Fruit fly (Drosophila melanogaster) Kc167 (cell line): ENCODE results near the gene PH4alphaNE3.

Source experiments
- Myc ChIP-seq: fragments of >200 bp; optimal IDR thresholded peaks from 2 replicates; lab custom pipeline; 2017; ENCODE audit warnings: missing external identifiers
- Sin3A ChIP-seq: fragments of >200 bp; optimal IDR thresholded peaks from 2 replicates; lab custom pipeline; 2018; ENCODE audit warnings: missing external identifiers
- h ChIP-seq: fragments of >200 bp; optimal IDR thresholded peaks from 3 replicates; lab custom pipeline; 2018; ENCODE audit warnings: missing external identifiers
- insv ChIP-seq: fragments of >200 bp; optimal IDR thresholded peaks from 3 replicates; lab custom pipeline; 2018; ENCODE audit warnings: missing external identifiers
- psq ChIP-seq: fragments of >200 bp; optimal IDR thresholded peaks from 2 replicates; lab custom pipeline; 2017; ENCODE audit warnings: missing external identifiers
- ttk ChIP-seq: sonication (Bioruptor generic); optimal IDR thresholded peaks from 2 replicates; lab custom pipeline; 2017; ENCODE audit warnings: missing external identifiers

Gene PH4alphaNE3

DNA sequence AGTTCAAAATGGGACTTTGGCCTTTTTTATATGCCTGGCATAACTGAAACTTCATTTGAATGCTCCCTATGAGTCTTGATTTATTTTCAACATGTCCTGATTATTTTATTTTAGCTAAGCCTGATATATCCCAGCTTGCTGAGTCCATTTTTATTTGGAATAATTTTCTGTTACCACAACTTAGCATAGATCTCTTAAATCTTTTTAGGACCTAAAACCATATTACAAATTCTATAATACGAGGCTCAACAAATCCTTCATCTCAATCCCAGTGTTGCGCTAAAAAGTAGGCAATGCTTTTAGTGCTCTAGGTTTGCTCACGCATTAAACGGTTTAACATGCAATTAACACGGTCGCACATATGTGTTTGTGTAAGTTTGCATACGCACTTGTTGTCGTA lies 17.8 kb downstream of the PH4alphaNE3 start, which contains the start of gene CG44954:
TSS of gene CG44954 (minus strand) at position 101 of the 400 bp plus-strand sequence.
- TF ChIP-seq Sin3A (no peak), psq (lab: Kevin White, UChicago) (no peak), h (lab: Kevin White, UChicago) (no peak), insv (lab: Kevin White, UChicago) (no peak), ttk (lab: Kevin White, UChicago) (no peak), Myc (no peak)

dm6 chr3R:30628928-30629327 lies 24.9 kb downstream of the PH4alphaNE3 start, which contains the start of gene CG2267:
TSS of gene CG2267 (minus strand) at chr3R:30629028.
- TF ChIP-seq psq (lab: Kevin White, UChicago) (no peak), Sin3A (no peak), insv (lab: Kevin White, UChicago) (no peak), ttk (lab: Kevin White, UChicago) (no peak), Myc (no peak), h (lab: Kevin White, UChicago) (no peak)

dm6 chr3R:30643240-30643639 lies 39.3 kb downstream of the PH4alphaNE3 start:
- no peak for TF ChIP-seq Myc
- TF ChIP-seq insv (lab: Kevin White, UChicago), result no peak
- no peak for TF ChIP-seq psq (lab: Kevin White, UChicago)
- TF ChIP-seq h (lab: Kevin White, UChicago), result no peak
- TF ChIP-seq Sin3A, result no peak
- TF ChIP-seq ttk (lab: Kevin White, UChicago), result no peak

DNA sequence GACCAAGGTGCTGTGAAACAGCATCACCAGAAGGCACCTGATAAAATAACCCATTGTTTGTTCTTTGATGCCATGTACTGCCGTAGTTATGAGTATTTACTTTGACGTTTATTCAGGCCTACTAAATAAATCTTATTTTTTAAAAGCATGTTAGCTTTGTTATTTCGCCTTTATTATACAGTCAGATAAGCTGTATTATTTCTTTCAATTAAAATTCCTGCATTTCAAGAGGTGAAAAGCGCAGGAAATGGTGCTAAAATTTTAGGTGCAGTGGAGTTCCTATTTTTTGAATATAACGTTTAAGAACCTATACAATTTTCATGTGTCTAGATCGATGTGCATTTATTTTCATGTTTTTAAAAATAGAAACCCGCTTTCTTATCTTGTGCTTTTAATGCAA lies 41.8 kb downstream of the PH4alphaNE3 start, which contains the start of gene CG31013:
TSS of gene CG31013 (minus strand) at position 101 of the 400 bp plus-strand sequence.
- TF ChIP-seq ttk (lab: Kevin White, UChicago), result no peak
- TF ChIP-seq h (lab: Kevin White, UChicago), result no peak
- TF ChIP-seq psq (lab: Kevin White, UChicago), result no peak
- no peak for TF ChIP-seq Myc
- no peak for TF ChIP-seq Sin3A
- no peak for TF ChIP-seq insv (lab: Kevin White, UChicago)

DNA sequence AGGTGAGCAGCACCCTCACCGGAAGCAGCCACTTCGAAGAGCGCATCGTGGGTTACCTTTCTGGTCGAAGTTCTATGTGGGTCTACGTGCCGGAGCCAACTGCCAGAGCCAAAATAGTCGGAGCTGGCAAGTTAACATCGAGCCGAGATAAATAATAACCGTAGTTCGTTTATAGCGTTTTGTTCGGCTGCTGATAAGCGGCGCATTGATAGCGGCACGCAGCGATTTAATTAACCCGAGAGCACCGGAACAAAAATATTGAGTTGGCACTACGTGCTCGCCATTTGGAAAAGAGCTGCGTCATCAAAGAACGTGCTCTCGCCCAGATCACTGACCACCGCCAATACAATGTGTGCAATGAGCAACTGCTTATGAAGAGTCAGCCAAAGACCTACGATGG lies 44.5 kb downstream of the PH4alphaNE3 start, which contains the start of gene PH4alphaPV:
TSS of gene PH4alphaPV (minus strand) at position 101 of the 400 bp plus-strand sequence.
- no peak for TF ChIP-seq ttk (lab: Kevin White, UChicago)
- TF ChIP-seq insv (lab: Kevin White, UChicago), result no peak
- no peak for TF ChIP-seq h (lab: Kevin White, UChicago)
- no peak for TF ChIP-seq Myc
- no peak for TF ChIP-seq Sin3A
- TF ChIP-seq psq (lab: Kevin White, UChicago), result no peak

- TF ChIP-seq Myc (no peak), psq (lab: Kevin White, UChicago) (no peak), insv (lab: Kevin White, UChicago) (no peak), ttk (lab: Kevin White, UChicago) (no peak), Sin3A (no peak), h (lab: Kevin White, UChicago) (no peak)
These were observed 44.9 kb downstream of the PH4alphaNE3 start, which contains the start of gene CG34432 for dm6 chr3R:30648851-30649250. TSS of gene CG34432 (plus strand) at chr3R:30649151.

DNA sequence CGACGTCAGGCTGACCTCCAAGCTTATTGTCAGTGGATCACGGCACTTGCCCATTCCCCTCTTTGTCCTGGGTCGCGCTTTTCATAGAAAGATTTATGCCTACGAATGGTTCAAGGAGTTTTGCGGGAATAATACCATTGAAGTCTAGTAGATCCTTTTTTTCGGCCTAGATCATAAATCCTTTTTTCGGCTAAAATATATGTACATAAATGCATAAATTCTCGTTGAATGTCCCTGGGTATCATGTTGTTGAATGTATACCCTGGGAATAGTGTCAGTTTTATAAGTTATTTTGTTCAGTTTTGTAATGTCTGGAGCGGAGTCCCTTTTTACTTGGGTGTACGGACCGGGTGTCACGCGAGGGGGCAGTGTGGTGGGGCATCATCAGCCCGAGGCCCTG lies 45.7 kb downstream of the PH4alphaNE3 start, which contains the start of gene CG34433:
TSS of gene CG34433 (plus strand) at position 301 of the 400 bp plus-strand sequence.
- TF ChIP-seq psq (lab: Kevin White, UChicago) (no peak), h (lab: Kevin White, UChicago) (no peak), ttk (lab: Kevin White, UChicago) (no peak), insv (lab: Kevin White, UChicago) (no peak), Sin3A (no peak)
